Worm (Caenorhabditis elegans) whole organism, L3 larva: ENCODE results near the gene srh-295.

Experiments
- R02D3.7 ChIP-seq: fragments of 150-350 bp; optimal IDR thresholded peaks from 2 replicates; lab custom pipeline; 2014; ENCODE audit warnings: missing biosample characterization, missing genetic modification characterization
- ZK546.5 ChIP-seq: sonication (generic microtip); optimal IDR thresholded peaks from 2 replicates; lab custom pipeline; 2017; ENCODE audit warnings: missing biosample characterization, missing genetic modification characterization
- aly-2 ChIP-seq: fragments of 150-350 bp; optimal IDR thresholded peaks from 2 replicates; lab custom pipeline; 2014; ENCODE audit warnings: missing biosample characterization, missing genetic modification characterization
- ama-1 ChIP-seq: fragments of 150-350 bp; optimal IDR thresholded peaks from 2 replicates; lab custom pipeline; 2018
- ceh-28 ChIP-seq: fragments of 150-350 bp; optimal IDR thresholded peaks from 2 replicates; lab custom pipeline; 2014; ENCODE audit warnings: missing biosample characterization, missing genetic modification reagents, missing genetic modification characterization
- ceh-82 ChIP-seq: fragments of 150-350 bp; optimal IDR thresholded peaks from 2 replicates; lab custom pipeline; 2014; ENCODE audit warnings: missing biosample characterization, missing genetic modification characterization
- ceh-9 ChIP-seq: sonication (generic microtip); optimal IDR thresholded peaks from 2 replicates; lab custom pipeline; 2018; ENCODE audit warnings: missing biosample characterization, missing genetic modification characterization
- egl-27 ChIP-seq: sonication (generic microtip); optimal IDR thresholded peaks from 4 replicates; lab custom pipeline; 2017; ENCODE audit warnings: missing biosample characterization, missing genetic modification reagents, missing genetic modification characterization
- elt-1 ChIP-seq: fragments of 150-350 bp; optimal IDR thresholded peaks from 2 replicates; lab custom pipeline; 2014; ENCODE audit warnings: missing biosample characterization, missing genetic modification characterization
- elt-2 ChIP-seq: sonication (generic microtip); optimal IDR thresholded peaks from 2 replicates; lab custom pipeline; 2016; ENCODE audit warnings: missing genetic modification reagents, mild to moderate bottlenecking, missing genetic modification characterization, missing compliant biosample characterization
- elt-3 ChIP-seq, 3 experiments: fragments of 150-350 bp in 1 of 3; sonication (generic microtip) in 2 of 3; optimal IDR thresholded peaks; 2 replicates in 2 of 3; 4 replicates in 1 of 3; lab custom pipeline; 2014 to 2017; ENCODE audit warnings: missing biosample characterization in 3 of 3, missing genetic modification characterization in 3 of 3
- eor-1 ChIP-seq, 2 experiments: fragments of 150-350 bp; optimal IDR thresholded peaks; 2 replicates each; lab custom pipeline; 2014 to 2018; ENCODE audit warnings: missing biosample characterization in 2 of 2, missing genetic modification characterization in 2 of 2
- fkh-10 ChIP-seq: sonication (generic microtip); optimal IDR thresholded peaks from 2 replicates; lab custom pipeline; 2017; ENCODE audit warnings: missing biosample characterization, missing genetic modification reagents, missing genetic modification characterization
- fos-1 ChIP-seq: fragments of 150-350 bp; optimal IDR thresholded peaks from 2 replicates; lab custom pipeline; 2014; ENCODE audit warnings: missing biosample characterization, missing genetic modification characterization
- hmg-11 ChIP-seq: sonication (generic microtip); optimal IDR thresholded peaks from 2 replicates; lab custom pipeline; 2016; ENCODE audit warnings: missing genetic modification characterization, missing compliant biosample characterization
- jun-1 ChIP-seq: fragments of 150-350 bp; optimal IDR thresholded peaks from 2 replicates; lab custom pipeline; 2014; ENCODE audit warnings: missing biosample characterization, missing genetic modification reagents, missing genetic modification characterization
- lsy-12 ChIP-seq: sonication (generic microtip); optimal IDR thresholded peaks from 2 replicates; lab custom pipeline; 2016; ENCODE audit warnings: mild to moderate bottlenecking, missing genetic modification characterization, missing compliant biosample characterization
- mml-1 ChIP-seq: fragments of 150-350 bp; sonication (generic microtip); optimal IDR thresholded peaks from 3 replicates; lab custom pipeline; 2014; ENCODE audit warnings: missing biosample characterization, missing genetic modification characterization
- nfya-1 ChIP-seq: sonication (generic microtip); optimal IDR thresholded peaks from 2 replicates; lab custom pipeline; 2017; ENCODE audit warnings: missing genetic modification characterization, mild to moderate bottlenecking, missing compliant biosample characterization, antibody characterized with exemption, moderate library complexity; ENCODE audit not compliant: insufficient read depth
- nhr-11 ChIP-seq: fragments of 150-350 bp; optimal IDR thresholded peaks from 2 replicates; lab custom pipeline; 2014; ENCODE audit warnings: missing biosample characterization, missing genetic modification characterization
- nhr-12 ChIP-seq: fragments of 150-350 bp; optimal IDR thresholded peaks from 2 replicates; lab custom pipeline; 2014; ENCODE audit warnings: missing biosample characterization, missing genetic modification characterization
- nhr-23 ChIP-seq: fragments of 150-350 bp; optimal IDR thresholded peaks from 2 replicates; lab custom pipeline; 2014; ENCODE audit warnings: missing biosample characterization, missing genetic modification reagents, missing genetic modification characterization
- nhr-237 ChIP-seq: fragments of 150-350 bp; optimal IDR thresholded peaks from 2 replicates; lab custom pipeline; 2014; ENCODE audit warnings: missing biosample characterization, missing genetic modification characterization
- nhr-25 ChIP-seq: sonication (generic microtip); optimal IDR thresholded peaks from 2 replicates; lab custom pipeline; 2017; ENCODE audit warnings: missing biosample characterization, missing genetic modification characterization
- nhr-28 ChIP-seq: fragments of 150-350 bp; optimal IDR thresholded peaks from 2 replicates; lab custom pipeline; 2014; ENCODE audit warnings: missing biosample characterization, missing genetic modification characterization
- nhr-43 ChIP-seq: sonication (generic microtip); optimal IDR thresholded peaks from 2 replicates; lab custom pipeline; 2016; ENCODE audit warnings: mild to moderate bottlenecking, missing genetic modification characterization, missing compliant biosample characterization; ENCODE audit not compliant: poor library complexity, severe bottlenecking
- nhr-76 ChIP-seq: fragments of 150-350 bp; sonication (generic microtip); optimal IDR thresholded peaks from 5 replicates; lab custom pipeline; 2014; ENCODE audit warnings: missing biosample characterization, missing genetic modification characterization
- pha-4 ChIP-seq: fragments of 150-350 bp; optimal IDR thresholded peaks from 2 replicates; lab custom pipeline; 2014; ENCODE audit warnings: missing biosample characterization, missing genetic modification reagents, missing genetic modification characterization
- pqm-1 ChIP-seq: fragments of 150-350 bp; optimal IDR thresholded peaks from 2 replicates; lab custom pipeline; 2017; ENCODE audit warnings: missing biosample characterization, missing genetic modification characterization, inconsistent platforms
- skn-1 ChIP-seq: fragments of 150-350 bp; optimal IDR thresholded peaks from 2 replicates; lab custom pipeline; 2014; ENCODE audit warnings: missing biosample characterization, missing genetic modification characterization
- snpc-4 ChIP-seq: fragments of 150-350 bp; optimal IDR thresholded peaks from 2 replicates; lab custom pipeline; 2014; ENCODE audit warnings: missing biosample characterization, missing genetic modification characterization
- tbx-2 ChIP-seq: sonication (generic microtip); optimal IDR thresholded peaks from 2 replicates; lab custom pipeline; 2016; ENCODE audit warnings: mild to moderate bottlenecking, missing genetic modification characterization, missing compliant biosample characterization
- unc-39 ChIP-seq: sonication (generic microtip); optimal IDR thresholded peaks from 4 replicates; lab custom pipeline; 2017; ENCODE audit warnings: missing biosample characterization, missing genetic modification characterization
- zag-1 ChIP-seq: fragments of 150-350 bp; optimal IDR thresholded peaks from 2 replicates; lab custom pipeline; 2014; ENCODE audit warnings: missing biosample characterization, missing genetic modification characterization
- ztf-11 ChIP-seq: fragments of 150-350 bp; optimal IDR thresholded peaks from 2 replicates; lab custom pipeline; 2014; ENCODE audit warnings: missing biosample characterization, missing genetic modification characterization
- ztf-4 ChIP-seq: fragments of 150-350 bp; optimal IDR thresholded peaks from 2 replicates; lab custom pipeline; 2014; ENCODE audit warnings: missing biosample characterization, missing genetic modification characterization

srh-295 gene

ce11 chrV:15318638-15319037 lies 11.8 kb upstream of the srh-295 start, which contains the start of gene nhr-291:
nhr-291 (plus strand) TSS chrV:15318961.
- TF ChIP-seq R02D3.7 (tag; lab: Kevin White, UChicago) (no peak), ceh-82 (no peak), mml-1 (tag; lab: Kevin White, UChicago) (no peak), pha-4 (tag; lab: Kevin White, UChicago) (peak; percentile 83), hmg-11 (no peak), zag-1 (tag; lab: Kevin White, UChicago) (no peak), ama-1 (lab: Kevin White, UChicago) (no peak), snpc-4 (no peak), ZK546.5 (tag; lab: Kevin White, UChicago) (no peak), skn-1 (peak; percentile 62), elt-1 (tag; lab: Kevin White, UChicago) (no peak), lsy-12 (tag; lab: Kevin White, UChicago) (no peak), ztf-11 (tag; lab: Kevin White, UChicago) (no peak), nhr-76 (tag; lab: Kevin White, UChicago) (no peak), nhr-11 (tag; lab: Kevin White, UChicago) (no peak), nhr-43 (tag; lab: Kevin White, UChicago) (no peak), elt-3 (tag; optimal IDR thresholded peaks at IDR 0.05; lab: Kevin White, UChicago) (no peak), tbx-2 (tag; lab: Kevin White, UChicago) (no peak), nfya-1 (tag; lab: Kevin White, UChicago) (no peak), nhr-12 (tag; lab: Kevin White, UChicago) (no peak), egl-27 (tag; lab: Kevin White, UChicago) (no peak), eor-1 (tag; optimal IDR thresholded peaks at IDR 0.05; lab: Kevin White, UChicago) (no peak), nhr-23 (tag; lab: Kevin White, UChicago) (no peak), aly-2 (tag; lab: Kevin White, UChicago) (no peak), fkh-10 (GFP tag; lab: Kevin White, UChicago) (no peak), elt-2 (tag; lab: Kevin White, UChicago) (peak; percentile 99), ztf-4 (tag; lab: Kevin White, UChicago) (no peak), fos-1 (tag; lab: Kevin White, UChicago) (peak; percentile 57), pqm-1 (tag; lab: Kevin White, UChicago) (peak; percentile 99), ceh-28 (tag; lab: Kevin White, UChicago) (no peak), jun-1 (tag; lab: Kevin White, UChicago) (peak; percentile 93)

DNA sequence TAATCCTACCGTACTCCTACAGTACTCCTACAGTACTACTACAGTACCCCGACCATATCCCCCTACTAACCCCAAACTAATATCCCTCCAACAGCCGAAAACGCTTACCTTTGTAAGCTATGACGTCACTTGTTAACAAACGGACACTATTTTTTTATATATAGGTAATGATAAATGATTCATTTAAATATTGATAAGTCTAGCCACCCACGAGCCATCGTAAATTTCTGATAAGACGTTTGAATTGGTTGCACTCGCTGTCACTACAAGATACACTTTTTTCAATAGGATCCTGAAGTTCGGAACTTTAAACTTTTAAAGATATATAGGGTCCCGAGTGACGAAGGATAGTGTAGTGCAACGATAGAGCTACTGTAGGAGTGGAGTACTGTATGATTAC lies 7.8 kb upstream of the srh-295 start, which contains the start of gene nhr-247:
nhr-247 (plus strand) TSS at position 330 of the 400 bp plus-strand sequence.
- TF ChIP-seq elt-2 (tag; lab: Kevin White, UChicago) (peak; percentile 59), pqm-1 (tag; lab: Kevin White, UChicago) (peak; percentile 9)

DNA sequence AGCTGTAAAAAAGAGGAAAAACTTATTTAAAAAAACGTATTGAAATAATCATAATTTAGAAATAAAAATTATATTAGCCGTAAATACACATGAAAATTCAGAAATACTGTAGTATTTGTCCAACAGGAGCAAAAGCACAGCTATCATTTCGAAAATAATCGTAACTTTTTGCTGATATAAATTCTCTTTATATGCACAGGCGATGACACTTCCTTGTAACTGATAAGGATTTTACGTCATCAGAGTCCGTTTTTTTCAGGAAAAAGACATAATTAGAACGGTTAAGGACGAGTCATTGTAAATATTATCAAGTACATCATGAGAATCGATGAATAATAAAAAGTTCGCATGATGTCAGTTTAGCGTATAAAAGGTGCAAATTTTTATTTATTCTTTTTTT lies 7.0 kb upstream of the srh-295 start:
- TF ChIP-seq pqm-1 (tag; lab: Kevin White, UChicago): peak; percentile 63
- TF ChIP-seq nhr-237 (tag; lab: Kevin White, UChicago): no peak
- peak; percentile 85 for TF ChIP-seq elt-2 (tag; lab: Kevin White, UChicago)
- TF ChIP-seq, all 47 proteins: peak for 2

DNA sequence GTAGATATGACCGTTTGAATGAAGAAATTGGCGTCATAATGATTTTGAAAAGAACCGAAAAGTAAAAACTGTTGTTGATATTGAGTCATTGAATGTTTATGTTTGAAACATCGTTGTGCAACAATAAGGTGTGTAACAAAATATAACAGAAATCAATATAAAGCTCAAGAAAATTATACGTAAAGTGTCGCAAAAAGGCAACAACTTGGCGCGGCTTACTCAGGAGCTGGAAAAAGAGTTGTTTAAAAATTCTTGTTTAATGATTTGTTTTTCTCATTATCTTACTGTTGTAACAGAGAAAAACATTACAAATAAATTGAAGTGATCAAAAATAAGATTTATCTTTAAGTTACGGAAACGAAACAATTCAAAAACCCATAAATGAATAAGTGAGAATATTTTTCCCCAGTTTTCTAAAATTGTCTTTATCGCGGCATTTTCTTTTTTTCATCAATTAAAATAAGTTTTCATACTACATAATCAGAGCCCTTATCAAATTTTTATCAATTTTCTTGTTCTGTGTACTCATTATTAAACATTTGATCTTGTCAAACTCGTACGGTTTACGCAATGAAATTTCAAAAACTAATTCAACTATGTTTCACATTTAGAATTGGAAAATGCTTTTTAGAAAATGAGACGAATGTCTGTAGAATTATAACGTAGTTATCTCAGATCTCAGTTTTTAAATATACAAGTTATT lies 2.5 kb upstream of the srh-295 start, which contains the start of gene ZK1037.6:
ZK1037.6 (minus strand) TSS at position 51 of the 703 bp plus-strand sequence.
- TF ChIP-seq nfya-1 (tag; lab: Kevin White, UChicago) (no peak), elt-2 (tag; lab: Kevin White, UChicago) (peak; percentile 75), jun-1 (tag; lab: Kevin White, UChicago) (peak; percentile 30)

DNA sequence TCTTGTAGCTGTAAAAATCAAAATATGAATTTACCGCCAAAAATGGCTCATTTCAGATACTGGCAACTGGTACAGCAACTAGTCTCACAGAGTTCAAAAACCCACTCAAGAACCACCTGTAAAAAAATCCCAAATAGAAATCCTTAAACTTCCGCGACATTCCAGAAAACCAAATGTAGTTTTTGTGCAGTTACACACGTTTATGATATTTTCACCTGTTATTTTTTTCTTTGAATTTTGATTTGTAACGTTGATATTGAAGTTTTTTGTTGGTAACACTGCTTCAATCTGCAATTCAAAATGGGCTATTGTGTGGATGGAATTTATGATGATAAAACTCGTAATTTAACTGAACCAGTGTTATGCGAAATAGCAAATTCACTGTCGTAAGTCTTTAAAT lies 2.4 kb downstream of the srh-295 start, which contains the start of gene srw-113:
srw-113 (plus strand) TSS at position 301 of the 400 bp plus-strand sequence.
- no peak for TF ChIP-seq R02D3.7 (tag; lab: Kevin White, UChicago)
- no peak for TF ChIP-seq nhr-25 (tag; lab: Kevin White, UChicago)
- no peak for TF ChIP-seq nhr-11 (tag; lab: Kevin White, UChicago)
- no peak for TF ChIP-seq nhr-43 (tag; lab: Kevin White, UChicago)
- TF ChIP-seq aly-2 (tag; lab: Kevin White, UChicago): no peak
- TF ChIP-seq nhr-23 (tag; lab: Kevin White, UChicago): no peak
- TF ChIP-seq unc-39 (tag; lab: Kevin White, UChicago): no peak
- TF ChIP-seq ceh-9 (tag; lab: Kevin White, UChicago): no peak
- no peak for TF ChIP-seq lsy-12 (tag; lab: Kevin White, UChicago)
- no peak for TF ChIP-seq elt-1 (tag; lab: Kevin White, UChicago)
- TF ChIP-seq ama-1 (lab: Kevin White, UChicago): no peak
- TF ChIP-seq skn-1: no peak
- TF ChIP-seq nhr-28 (tag; lab: Kevin White, UChicago): no peak
